Fruit fly (Drosophila melanogaster) whole organism, wandering third instar larva: ENCODE measurements around the gene dmrt99B.

Experiments
- Abd-B ChIP-seq: fragments of >200 bp; optimal IDR thresholded peaks from 2 replicates; lab custom pipeline; 2017; ENCODE audit warnings: missing biosample characterization, missing genetic modification characterization
- CG32264 ChIP-seq: fragments of 200-800 bp; sonication (Bioruptor generic); optimal IDR thresholded peaks from 2 replicates; lab custom pipeline; 2016; ENCODE audit warnings: missing biosample characterization, missing genetic modification characterization
- CG9705 ChIP-seq: fragments of 200-800 bp; sonication (Bioruptor generic); optimal IDR thresholded peaks from 2 replicates; lab custom pipeline; 2018; ENCODE audit warnings: missing biosample characterization, mild to moderate bottlenecking, missing genetic modification characterization
- CrebA ChIP-seq: fragments of 200-800 bp; sonication (Bioruptor generic); optimal IDR thresholded peaks from 2 replicates; lab custom pipeline; 2016; ENCODE audit warnings: missing biosample characterization, mild to moderate bottlenecking, missing genetic modification characterization, borderline replicate concordance
- Dfd ChIP-seq: fragments of >200 bp; optimal IDR thresholded peaks from 2 replicates; lab custom pipeline; 2017; ENCODE audit warnings: missing biosample characterization, missing genetic modification characterization
- Dif ChIP-seq: fragments of 200-275, 200-300 bp; sonication (Bioruptor generic); optimal IDR thresholded peaks from 2 replicates; lab custom pipeline; 2018; ENCODE audit warnings: missing biosample characterization, missing genetic modification characterization; ENCODE audit not compliant: partially characterized antibody
- GATAd ChIP-seq: sonication (Bioruptor generic); optimal IDR thresholded peaks from 2 replicates; lab custom pipeline; 2016; ENCODE audit warnings: missing biosample characterization, missing genetic modification characterization
- HLH106 ChIP-seq: fragments of 200-800 bp; optimal IDR thresholded peaks from 3 replicates; lab custom pipeline; 2019; ENCODE audit warnings: missing biosample characterization, mild to moderate bottlenecking, missing genetic modification characterization, moderate library complexity
- Hnf4 ChIP-seq: fragments of 200-800 bp; sonication (Bioruptor generic); optimal IDR thresholded peaks from 2 replicates; lab custom pipeline; 2016; ENCODE audit warnings: missing biosample characterization, mild to moderate bottlenecking, missing genetic modification characterization
- Hr78 ChIP-seq: fragments of >200 bp; optimal IDR thresholded peaks from 2 replicates; lab custom pipeline; 2017; ENCODE audit warnings: missing biosample characterization, missing genetic modification characterization
- Hr83 ChIP-seq: fragments of 200-300 bp; sonication (Bioruptor generic); optimal IDR thresholded peaks from 2 replicates; lab custom pipeline; 2016; ENCODE audit warnings: missing biosample characterization, mild to moderate bottlenecking, missing genetic modification characterization, moderate library complexity; ENCODE audit not compliant: poor library complexity, severe bottlenecking
- Jra ChIP-seq: sonication (Bioruptor generic); optimal IDR thresholded peaks from 2 replicates; lab custom pipeline; 2016; ENCODE audit warnings: missing biosample characterization, missing genetic modification characterization
- Mio ChIP-seq: sonication (Bioruptor generic); optimal IDR thresholded peaks from 2 replicates; lab custom pipeline; 2016; ENCODE audit warnings: missing biosample characterization, missing genetic modification characterization
- Myc ChIP-seq: fragments of >200 bp; optimal IDR thresholded peaks from 2 replicates; lab custom pipeline; 2017
- N ChIP-seq: fragments of >200 bp; optimal IDR thresholded peaks from 2 replicates; lab custom pipeline; 2018; ENCODE audit warnings: missing biosample characterization, missing external identifiers, missing genetic modification characterization
- OdsH ChIP-seq: fragments of 200-800 bp; sonication (Bioruptor generic); optimal IDR thresholded peaks from 2 replicates; lab custom pipeline; 2016; ENCODE audit warnings: missing biosample characterization, mild to moderate bottlenecking, missing genetic modification characterization
- Rel ChIP-seq, 2 experiments: fragments of 200-800 bp; sonication (Bioruptor generic) in 1 of 2; optimal IDR thresholded peaks; 2 replicates in 1 of 2; 3 replicates in 1 of 2; lab custom pipeline; 2016 to 2019; ENCODE audit warnings: mild to moderate bottlenecking in 2 of 2, missing biosample characterization in 2 of 2, missing genetic modification characterization in 2 of 2, moderate library complexity in 1 of 2
- Sp1 ChIP-seq: fragments of 200-800 bp; sonication (Bioruptor generic); optimal IDR thresholded peaks from 3 replicates; lab custom pipeline; 2019; ENCODE audit warnings: missing biosample characterization, mild to moderate bottlenecking, missing genetic modification characterization, moderate library complexity
- Vsx2 ChIP-seq: fragments of 200-300, 225-300 bp; sonication (Bioruptor generic); optimal IDR thresholded peaks from 2 replicates; lab custom pipeline; 2018; ENCODE audit warnings: missing biosample characterization, missing genetic modification characterization; ENCODE audit not compliant: partially characterized antibody
- br ChIP-seq: fragments of 200-800 bp; sonication (Bioruptor generic); optimal IDR thresholded peaks from 2 replicates; lab custom pipeline; 2016; ENCODE audit warnings: missing biosample characterization, missing genetic modification characterization
- brk ChIP-seq: fragments of 200-800 bp; sonication (Bioruptor generic); optimal IDR thresholded peaks from 2 replicates; lab custom pipeline; 2016; ENCODE audit warnings: missing biosample characterization, mild to moderate bottlenecking, missing genetic modification characterization
- dl ChIP-seq, 2 experiments: fragments of 175-275, 200-275 bp in 1 of 2; fragments of 200-275 bp in 1 of 2; sonication (Bioruptor generic); optimal IDR thresholded peaks; lab custom pipeline; 2018; ENCODE audit warnings: mild to moderate bottlenecking in 2 of 2, missing biosample characterization in 2 of 2, missing genetic modification characterization in 2 of 2, moderate library complexity in 2 of 2; ENCODE audit not compliant: partially characterized antibody in 2 of 2, insufficient read depth in 1 of 2
- dmrt93B ChIP-seq: fragments of 200-800 bp; sonication (Bioruptor generic); optimal IDR thresholded peaks from 2 replicates; lab custom pipeline; 2018; ENCODE audit warnings: missing biosample characterization, mild to moderate bottlenecking, missing genetic modification characterization
- dsf ChIP-seq: sonication (Bioruptor generic); optimal IDR thresholded peaks from 2 replicates; lab custom pipeline; 2016; ENCODE audit warnings: missing biosample characterization, missing genetic modification characterization, borderline replicate concordance
- ey ChIP-seq: fragments of 200-800 bp; sonication (Bioruptor generic); optimal IDR thresholded peaks from 2 replicates; lab custom pipeline; 2016; ENCODE audit warnings: missing biosample characterization, missing genetic modification characterization
- foxo ChIP-seq, 2 experiments: fragments of 200-800 bp; sonication (Bioruptor generic); optimal IDR thresholded peaks; 2 replicates in 1 of 2; 3 replicates in 1 of 2; lab custom pipeline; 2016 to 2017; ENCODE audit warnings: missing biosample characterization in 2 of 2, missing genetic modification characterization in 2 of 2
- fru ChIP-seq: fragments of 200-800 bp; sonication (Bioruptor generic); optimal IDR thresholded peaks from 3 replicates; lab custom pipeline; 2016; ENCODE audit warnings: missing biosample characterization, mild to moderate bottlenecking, missing genetic modification characterization
- h ChIP-seq: fragments of 200-800 bp; sonication (Bioruptor generic); optimal IDR thresholded peaks from 3 replicates; lab custom pipeline; 2016; ENCODE audit warnings: missing biosample characterization, mild to moderate bottlenecking, missing genetic modification characterization
- jim ChIP-seq: fragments of 175-275, 200-325 bp; sonication (Bioruptor generic); optimal IDR thresholded peaks from 2 replicates; lab custom pipeline; 2016; ENCODE audit warnings: missing biosample characterization, mild to moderate bottlenecking, missing genetic modification characterization
- lola ChIP-seq: fragments of >200 bp; optimal IDR thresholded peaks from 2 replicates; lab custom pipeline; 2017; ENCODE audit warnings: missing biosample characterization, missing genetic modification characterization
- pan ChIP-seq: fragments of >200 bp; optimal IDR thresholded peaks from 2 replicates; lab custom pipeline; 2017
- psq ChIP-seq: fragments of 200-800 bp; sonication (Bioruptor generic); optimal IDR thresholded peaks from 3 replicates; lab custom pipeline; 2017; ENCODE audit warnings: missing biosample characterization, mild to moderate bottlenecking, missing genetic modification characterization, moderate library complexity
- rgr ChIP-seq: fragments of 200-800 bp; sonication (Bioruptor generic); optimal IDR thresholded peaks from 3 replicates; lab custom pipeline; 2016; ENCODE audit warnings: missing biosample characterization, mild to moderate bottlenecking, missing genetic modification characterization
- sage ChIP-seq: fragments of 200-800 bp; sonication (Bioruptor generic); optimal IDR thresholded peaks from 2 replicates; lab custom pipeline; 2016; ENCODE audit warnings: missing biosample characterization, mild to moderate bottlenecking, missing genetic modification characterization
- sv ChIP-seq: fragments of 200-800 bp; sonication (Bioruptor generic); optimal IDR thresholded peaks from 3 replicates; lab custom pipeline; 2016; ENCODE audit warnings: missing biosample characterization, missing genetic modification characterization
- tai ChIP-seq: sonication (Bioruptor generic); optimal IDR thresholded peaks from 2 replicates; lab custom pipeline; 2016; ENCODE audit warnings: missing biosample characterization, missing genetic modification characterization
- usp ChIP-seq: fragments of >200 bp; optimal IDR thresholded peaks from 2 replicates; lab custom pipeline; 2017; ENCODE audit warnings: missing biosample characterization, missing genetic modification characterization
- woc ChIP-seq: sonication (Bioruptor generic); optimal IDR thresholded peaks from 2 replicates; lab custom pipeline; 2016; ENCODE audit warnings: missing biosample characterization, mild to moderate bottlenecking, missing genetic modification characterization

dmrt99B gene

DNA sequence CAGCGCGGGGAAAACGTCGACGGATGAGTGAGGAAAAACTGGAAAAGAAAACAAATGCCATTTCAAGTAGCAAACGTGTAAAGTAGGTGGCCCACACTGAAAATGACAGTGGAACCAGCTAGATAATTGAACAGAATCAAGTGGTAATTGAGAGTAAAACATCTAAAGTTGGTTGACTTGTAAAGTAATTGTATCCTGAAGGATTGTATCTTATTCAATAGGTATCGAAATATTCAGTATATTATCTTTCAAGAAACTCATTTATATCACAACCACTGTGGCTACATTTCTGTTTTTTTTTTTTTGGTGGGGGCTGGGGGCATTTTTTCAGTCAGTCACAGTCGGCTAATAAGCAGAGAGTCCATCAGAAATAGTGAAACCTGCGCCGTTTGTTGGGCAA lies 6.8 kb downstream of the dmrt99B start:
- no peak for TF ChIP-seq CG9705
- no peak for TF ChIP-seq pan (lab: Kevin White, UChicago)
- no peak for TF ChIP-seq OdsH (GFP tag; lab: Kevin White, UChicago)
- TF ChIP-seq lola (GFP tag; lab: Kevin White, UChicago): no peak
- TF ChIP-seq Vsx2 (GFP tag; lab: Kevin White, UChicago): no peak
- no peak for TF ChIP-seq fru (GFP tag; lab: Kevin White, UChicago)
- TF ChIP-seq Myc (lab: Kevin White, UChicago): no peak
- no peak for TF ChIP-seq h (GFP tag; lab: Kevin White, UChicago)
- no peak for TF ChIP-seq sage (GFP tag; lab: Kevin White, UChicago)
- no peak for TF ChIP-seq dmrt93B (GFP tag; lab: Kevin White, UChicago)
- TF ChIP-seq CG32264 (GFP tag; lab: Kevin White, UChicago): no peak
- no peak for TF ChIP-seq Sp1
- no peak for TF ChIP-seq Hnf4
- TF ChIP-seq usp: no peak
- no peak for TF ChIP-seq psq

DNA sequence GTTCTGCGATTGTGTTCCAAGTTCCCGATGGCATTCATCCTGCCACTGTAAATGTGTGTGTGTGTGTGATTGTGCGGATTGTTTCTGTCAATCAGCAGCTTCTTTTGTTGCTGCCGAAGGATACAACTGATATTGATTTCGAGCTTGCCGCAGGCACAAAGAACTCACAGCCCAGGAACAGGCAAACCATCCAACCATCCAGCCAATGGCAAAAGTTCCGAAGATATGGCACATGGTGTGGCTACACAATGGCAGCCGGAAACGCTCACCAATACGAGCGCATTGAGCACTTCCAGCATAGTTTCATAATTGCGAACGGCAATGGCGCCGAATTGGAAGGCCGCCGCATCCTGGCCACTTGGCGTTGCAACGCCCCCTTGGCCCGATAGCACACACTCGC lies 9.3 kb downstream of the dmrt99B start:
- TF ChIP-seq tai (GFP tag; lab: Kevin White, UChicago): no peak
- TF ChIP-seq dmrt93B (GFP tag; lab: Kevin White, UChicago): no peak
- no peak for TF ChIP-seq lola (GFP tag; lab: Kevin White, UChicago)
- TF ChIP-seq Myc (lab: Kevin White, UChicago): no peak
- TF ChIP-seq br: no peak
- TF ChIP-seq rgr (GFP tag; lab: Kevin White, UChicago): no peak
- no peak for TF ChIP-seq Dif (GFP tag; lab: Kevin White, UChicago)
- no peak for TF ChIP-seq HLH106 (tag; lab: Kevin White, UChicago)
- no peak for TF ChIP-seq dl (GFP tag; optimal IDR thresholded peaks at IDR 0.05; lab: Kevin White, UChicago; ENCODE audit: insufficient read depth in 1 of 2, partially characterized antibody in 2 of 2)
- no peak for TF ChIP-seq Sp1

DNA sequence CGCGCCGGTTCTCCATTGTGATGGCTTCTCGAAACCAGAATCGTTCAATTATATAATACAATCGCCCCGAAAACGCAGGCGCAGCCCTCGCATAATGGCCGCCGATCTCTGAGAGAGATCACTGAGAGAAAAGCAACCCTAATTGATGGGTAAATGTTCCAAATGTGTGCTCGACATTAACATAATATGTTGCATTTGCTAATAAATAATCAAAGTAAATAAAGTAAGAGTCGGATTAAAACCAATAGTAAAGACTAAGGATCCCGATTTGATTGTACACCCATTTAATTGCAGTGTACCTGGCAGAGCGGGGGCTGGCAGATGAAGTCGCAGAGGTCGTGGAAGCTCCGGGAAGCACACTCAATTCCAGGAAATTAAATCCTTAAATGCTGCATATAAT lies 12.2 kb downstream of the dmrt99B start:
- TF ChIP-seq GATAd (no peak), Jra (GFP tag; lab: Kevin White, UChicago) (no peak), HLH106 (tag; lab: Kevin White, UChicago) (peak; percentile 45), CG9705 (no peak), dmrt93B (GFP tag; lab: Kevin White, UChicago) (no peak), rgr (GFP tag; lab: Kevin White, UChicago) (no peak), OdsH (GFP tag; lab: Kevin White, UChicago) (no peak), Rel (GFP tag; optimal IDR thresholded peaks at IDR 0.05; lab: Kevin White, UChicago) (no peak), Rel (tag; optimal IDR thresholded peaks at IDR 0.05; lab: Kevin White, UChicago) (no peak), Hnf4 (no peak), CG32264 (GFP tag; lab: Kevin White, UChicago) (no peak), brk (GFP tag; lab: Kevin White, UChicago) (no peak), CrebA (no peak), Myc (lab: Kevin White, UChicago) (no peak), Dfd (GFP tag; lab: Kevin White, UChicago) (no peak), usp (no peak), dsf (GFP tag; lab: Kevin White, UChicago) (no peak), pan (lab: Kevin White, UChicago) (no peak), tai (GFP tag; lab: Kevin White, UChicago) (no peak), sv (GFP tag; lab: Kevin White, UChicago) (no peak), Vsx2 (GFP tag; lab: Kevin White, UChicago) (no peak), br (peak; percentile 30), sage (GFP tag; lab: Kevin White, UChicago) (no peak), dl (GFP tag; optimal IDR thresholded peaks at IDR 0.05; lab: Kevin White, UChicago; ENCODE audit: insufficient read depth in 1 of 2, partially characterized antibody in 2 of 2) (no peak), jim (GFP tag; lab: Kevin White, UChicago) (no peak), Hr83 (GFP tag; lab: Kevin White, UChicago) (no peak), ey (GFP tag; lab: Kevin White, UChicago) (peak; percentile 34), N (GFP tag; lab: Kevin White, UChicago) (no peak), Mio (GFP tag; lab: Kevin White, UChicago) (no peak), Dif (GFP tag; lab: Kevin White, UChicago) (no peak), psq (no peak), woc (GFP tag; lab: Kevin White, UChicago) (no peak), lola (GFP tag; lab: Kevin White, UChicago) (no peak), Hr78 (GFP tag; lab: Kevin White, UChicago) (no peak), fru (GFP tag; lab: Kevin White, UChicago) (peak; percentile 47), Sp1 (no peak), h (GFP tag; lab: Kevin White, UChicago) (peak; percentile 61), foxo (GFP tag; optimal IDR thresholded peaks at IDR 0.05; lab: Kevin White, UChicago) (peak in 1 of 2 experiments; percentile 50), Abd-B (GFP tag; lab: Kevin White, UChicago) (no peak)
